Worm (Caenorhabditis elegans): ENCODE data around the gene spp-19.

The spp-19 gene

DNA sequence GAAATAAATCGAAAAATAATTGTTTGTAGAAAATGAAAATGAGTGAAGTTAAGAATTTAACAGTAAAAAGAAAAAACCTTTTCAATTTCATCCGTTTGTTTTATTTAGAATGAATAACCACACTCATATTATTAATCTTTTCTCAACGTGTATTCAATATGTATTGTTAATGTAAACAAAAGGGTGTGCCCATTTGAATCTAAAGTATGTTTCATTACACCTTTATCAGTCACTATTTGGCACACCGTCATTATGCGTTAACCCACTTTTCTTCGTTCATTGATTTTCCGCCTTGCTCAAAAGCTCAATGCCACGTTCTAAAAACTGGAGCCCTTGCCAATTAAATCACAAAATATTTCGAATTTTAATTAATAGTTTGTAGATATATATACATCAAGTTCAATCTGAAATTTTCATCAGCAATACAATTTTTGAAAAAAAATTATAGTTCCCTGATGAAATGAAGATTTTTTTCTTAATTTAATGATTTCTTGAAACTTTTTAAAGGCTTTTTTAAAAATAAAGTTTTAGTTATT is 4.4 kb upstream of the spp-19 start, which contains the start of gene K04A8.1:
TSS of gene K04A8.1 (plus strand) at position 486 of the 536 bp plus-strand sequence.
- TF ChIP-seq sup-37 (GFP tag; optimal IDR thresholded peaks at IDR 0.05) = no peak
- peak; percentile 4 for TF ChIP-seq elt-2 (tag; optimal IDR thresholded peaks at IDR 0.05)
- no peak for TF ChIP-seq elt-3 (tag; optimal IDR thresholded peaks at IDR 0.05)

DNA sequence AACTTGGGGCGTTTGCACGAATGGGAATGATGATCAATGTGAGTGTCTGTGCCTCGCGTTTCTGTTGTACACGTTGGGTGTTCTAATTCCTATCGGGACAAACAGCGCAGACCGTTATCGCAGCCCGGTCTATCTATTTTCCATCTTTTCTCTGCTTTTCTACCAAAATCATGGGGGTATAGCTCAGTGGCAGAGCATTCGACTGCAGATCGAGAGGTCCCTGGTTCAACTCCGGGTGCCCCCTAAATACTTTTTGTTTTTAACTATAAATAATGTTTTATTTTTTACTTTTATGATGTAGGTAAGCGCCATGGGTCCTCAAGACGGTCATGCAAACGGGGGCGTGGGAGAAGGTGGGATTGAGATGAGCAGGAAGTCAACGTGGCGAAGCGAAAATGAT is 1.9 kb downstream of the spp-19 start:
- TF ChIP-seq snpc-4 (tag; optimal IDR thresholded peaks at IDR 0.05) (no peak), nhr-90 (tag; optimal IDR thresholded peaks at IDR 0.05; ENCODE audit: poor library complexity) (peak; percentile 18)

DNA sequence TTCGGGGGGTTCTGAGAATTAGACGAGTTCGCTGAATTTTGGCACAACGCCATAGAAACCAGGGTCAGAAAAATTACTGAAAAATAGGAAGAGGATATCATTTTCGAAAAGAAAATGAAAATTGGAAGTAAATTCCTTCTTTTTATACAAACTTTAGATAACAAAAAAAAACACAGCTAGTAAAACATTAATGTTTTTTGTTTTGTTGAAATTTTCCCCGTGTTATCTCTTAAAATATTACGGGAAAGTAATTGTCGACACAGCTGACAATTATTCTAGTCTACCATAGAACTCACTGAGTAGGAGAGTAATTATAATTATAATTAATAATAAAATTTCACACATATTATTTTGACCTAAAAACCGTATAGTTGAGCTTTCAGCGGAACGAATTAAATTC is 2.4 kb downstream of the spp-19 start, which contains the start of gene spp-26:
TSS of gene spp-26 (minus strand) at position 101 of the 400 bp plus-strand sequence.
- TF ChIP-seq grh-1 (GFP tag; IDR thresholded peaks at IDR 0.05) = no peak
- TF ChIP-seq C16A3.4 (tag; optimal IDR thresholded peaks at IDR 0.05) = no peak
- TF ChIP-seq dsc-1 (tag; optimal IDR thresholded peaks at IDR 0.05) = no peak
- TF ChIP-seq sox-4 (tag; optimal IDR thresholded peaks at IDR 0.05) = no peak
- TF ChIP-seq fkh-8 (tag; optimal IDR thresholded peaks at IDR 0.05) = no peak
- no peak for TF ChIP-seq nhr-28 (tag; optimal IDR thresholded peaks at IDR 0.05)
- no peak for TF ChIP-seq zag-1 (tag; optimal IDR thresholded peaks at IDR 0.05)
- no peak for TF ChIP-seq tlp-1 (tag; optimal IDR thresholded peaks at IDR 0.05)
- TF ChIP-seq elt-2 (tag; optimal IDR thresholded peaks at IDR 0.05) = no peak
- no peak for TF ChIP-seq egl-13 (tag; optimal IDR thresholded peaks at IDR 0.05)
- TF ChIP-seq blmp-1 (tag; optimal IDR thresholded peaks at IDR 0.05) = no peak
- TF ChIP-seq mab-9 (GFP tag; IDR thresholded peaks at IDR 0.05) = no peak
- no peak for TF ChIP-seq ces-1 (GFP tag; optimal IDR thresholded peaks at IDR 0.05)
- TF ChIP-seq elt-3 (tag; optimal IDR thresholded peaks at IDR 0.05) = no peak
- no peak for TF ChIP-seq ztf-11 (tag; optimal IDR thresholded peaks at IDR 0.05)
- TF ChIP-seq tbx-2 (tag; optimal IDR thresholded peaks at IDR 0.05) = no peak
- TF ChIP-seq isw-1 (GFP tag; IDR thresholded peaks at IDR 0.05) = no peak
- no peak for TF ChIP-seq ceh-90 (tag; optimal IDR thresholded peaks at IDR 0.05)
- no peak for TF ChIP-seq lin-13 (GFP tag; optimal IDR thresholded peaks at IDR 0.05)
- TF ChIP-seq unc-86 (tag; optimal IDR thresholded peaks at IDR 0.05) = no peak

DNA sequence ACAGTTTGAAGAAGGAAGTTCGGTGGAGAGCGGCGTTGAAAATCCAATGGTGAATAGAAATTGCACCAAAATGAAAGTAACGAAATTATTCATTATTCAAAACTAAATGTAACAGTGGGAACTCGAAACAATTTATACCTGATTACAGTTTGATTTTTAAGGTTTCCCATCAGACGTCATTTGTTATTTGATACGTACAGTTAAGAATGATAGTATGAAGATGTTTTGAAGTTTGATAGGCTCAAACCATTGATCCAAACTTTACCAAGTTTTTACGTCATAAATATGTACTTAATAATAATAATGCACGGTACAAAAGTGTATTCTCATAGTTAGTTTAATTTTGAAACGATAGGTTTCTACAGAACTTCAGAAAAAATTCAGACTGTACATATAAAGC is 3.4 kb downstream of the spp-19 start, which contains the start of gene spp-20:
TSS of gene spp-20 (minus strand) at position 101 of the 400 bp plus-strand sequence.
- no peak for TF ChIP-seq mab-9 (GFP tag; IDR thresholded peaks at IDR 0.05)
- TF ChIP-seq dsc-1 (tag; optimal IDR thresholded peaks at IDR 0.05) = no peak
- TF ChIP-seq tbx-2 (tag; optimal IDR thresholded peaks at IDR 0.05) = no peak
- no peak for TF ChIP-seq efl-1 (optimal IDR thresholded peaks at IDR 0.05)
- TF ChIP-seq efl-1 (GFP tag; optimal IDR thresholded peaks at IDR 0.05 in 1 of 2) = no peak
- TF ChIP-seq xbp-1 (tag; optimal IDR thresholded peaks at IDR 0.05) = no peak
- TF ChIP-seq mdl-1 (tag; optimal IDR thresholded peaks at IDR 0.05) = no peak
- TF ChIP-seq unc-86 (tag; optimal IDR thresholded peaks at IDR 0.05) = no peak
- TF ChIP-seq sptf-1 (tag; optimal IDR thresholded peaks at IDR 0.05) = no peak
- TF ChIP-seq pqm-1 (tag; optimal IDR thresholded peaks at IDR 0.05) = no peak
- no peak for TF ChIP-seq nhr-85 (tag)
- no peak for TF ChIP-seq ceh-82 (tag; optimal IDR thresholded peaks at IDR 0.05)
- TF ChIP-seq lin-39 (tag; optimal IDR thresholded peaks at IDR 0.05) = no peak
- no peak for TF ChIP-seq C04F5.9 (tag; optimal IDR thresholded peaks at IDR 0.05)
- no peak for TF ChIP-seq sup-37 (GFP tag; optimal IDR thresholded peaks at IDR 0.05)
- no peak for TF ChIP-seq alr-1 (tag; optimal IDR thresholded peaks at IDR 0.05; ENCODE audit: borderline replicate concordance)

DNA sequence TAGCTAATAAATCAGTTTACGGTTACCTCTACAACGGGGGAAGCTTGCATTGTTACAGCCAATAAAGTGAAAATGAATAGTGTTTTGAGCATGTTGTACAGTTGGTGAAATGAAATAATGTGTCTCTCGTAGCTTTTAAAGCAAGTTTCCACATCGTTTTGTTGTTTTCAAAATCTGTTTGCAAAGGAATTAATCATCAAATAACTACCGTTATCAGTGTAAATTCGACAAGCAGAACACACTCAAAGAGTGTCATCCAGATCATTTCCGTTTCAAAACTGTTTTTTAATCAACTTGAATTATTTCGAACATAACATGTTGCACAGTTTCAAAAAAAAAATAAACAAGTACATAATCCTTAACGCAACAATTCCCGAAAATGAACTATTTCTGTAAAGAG is 4.5 kb downstream of the spp-19 start, which contains the start of gene spp-27:
TSS of gene spp-27 (minus strand) at position 101 of the 400 bp plus-strand sequence.
- TF ChIP-seq efl-1 (optimal IDR thresholded peaks at IDR 0.05) (no peak), efl-1 (GFP tag; optimal IDR thresholded peaks at IDR 0.05 in 1 of 2) (no peak), fkh-10 (GFP tag; optimal IDR thresholded peaks at IDR 0.05) (no peak), dsc-1 (tag; optimal IDR thresholded peaks at IDR 0.05) (no peak), C16A3.4 (tag; optimal IDR thresholded peaks at IDR 0.05) (no peak), tlp-1 (tag; optimal IDR thresholded peaks at IDR 0.05) (no peak)

Data from whole organism, L1 larva.